Worm (Caenorhabditis elegans) whole organism, late embryonic: ENCODE data around the gene rpoa-1.

Experiments
- C38D4.7 ChIP-seq: fragments of 200-800 bp; sonication (Bioruptor generic); optimal IDR thresholded peaks from 2 replicates; lab custom pipeline; 2018; ENCODE audit warnings: mild to moderate bottlenecking, missing genetic modification characterization, moderate library complexity, missing compliant biosample characterization
- F13H6.1 ChIP-seq: sonication (generic microtip); optimal IDR thresholded peaks from 2 replicates; lab custom pipeline; 2016; ENCODE audit warnings: missing genetic modification characterization, missing compliant biosample characterization
- ama-1 ChIP-seq: fragments of 150-350 bp; optimal IDR thresholded peaks from 2 replicates; lab custom pipeline; 2014
- ceh-24 ChIP-seq: sonication (generic microtip); optimal IDR thresholded peaks from 2 replicates; lab custom pipeline; 2016; ENCODE audit warnings: mild to moderate bottlenecking, missing genetic modification characterization, missing compliant biosample characterization
- ceh-30 ChIP-seq: fragments of 150-350 bp; optimal IDR thresholded peaks from 2 replicates; lab custom pipeline; 2014; ENCODE audit warnings: missing biosample characterization, missing genetic modification characterization
- ceh-34 ChIP-seq: sonication (generic microtip); optimal IDR thresholded peaks from 2 replicates; lab custom pipeline; 2016; ENCODE audit warnings: mild to moderate bottlenecking, missing genetic modification characterization, missing compliant biosample characterization
- ceh-45 ChIP-seq: fragments of 200-800 bp; sonication (Bioruptor generic); IDR thresholded peaks from 2 replicates; pipeline ENCODE4 v1.3.6; 2022; ENCODE audit warnings: missing genetic modification reagents, missing genetic modification characterization, missing compliant biosample characterization
- ceh-48 ChIP-seq: sonication (generic microtip); optimal IDR thresholded peaks from 2 replicates; lab custom pipeline; 2016; ENCODE audit warnings: missing genetic modification characterization, inconsistent platforms, missing compliant biosample characterization
- ceh-6 ChIP-seq: fragments of 200-800 bp; sonication (Bioruptor generic); optimal IDR thresholded peaks from 2 replicates; lab custom pipeline; 2018; ENCODE audit warnings: mild to moderate bottlenecking, missing genetic modification characterization, missing compliant biosample characterization
- dmd-4 ChIP-seq: sonication (generic microtip); optimal IDR thresholded peaks from 2 replicates; lab custom pipeline; 2016; ENCODE audit warnings: borderline replicate concordance, missing genetic modification characterization, missing compliant biosample characterization
- dve-1 ChIP-seq: sonication (generic microtip); optimal IDR thresholded peaks from 2 replicates; lab custom pipeline; 2017; ENCODE audit warnings: antibody characterized with exemption, mild to moderate bottlenecking, missing genetic modification characterization, missing compliant biosample characterization
- elt-2 ChIP-seq: sonication (generic microtip); optimal IDR thresholded peaks from 2 replicates; lab custom pipeline; 2016; ENCODE audit warnings: missing genetic modification reagents, missing genetic modification characterization, missing compliant biosample characterization
- elt-4 ChIP-seq: sonication (generic microtip); optimal IDR thresholded peaks from 2 replicates; lab custom pipeline; 2016; ENCODE audit warnings: missing genetic modification characterization, missing compliant biosample characterization
- ets-4 ChIP-seq: sonication (generic microtip); optimal IDR thresholded peaks from 2 replicates; lab custom pipeline; 2016; ENCODE audit warnings: missing genetic modification characterization, missing compliant biosample characterization
- eyg-1 ChIP-seq: sonication (generic microtip); optimal IDR thresholded peaks from 2 replicates; lab custom pipeline; 2016; ENCODE audit warnings: missing genotype, missing genetic modification characterization, missing compliant biosample characterization
- fkh-10 ChIP-seq: fragments of 150-350 bp; optimal IDR thresholded peaks from 2 replicates; lab custom pipeline; 2014; ENCODE audit warnings: missing biosample characterization, missing genetic modification reagents, missing genetic modification characterization
- gmeb-2 ChIP-seq: sonication (generic microtip); optimal IDR thresholded peaks from 2 replicates; lab custom pipeline; 2016; ENCODE audit warnings: missing genetic modification characterization, inconsistent platforms, missing compliant biosample characterization
- hlh-13 ChIP-seq: fragments of 200-800 bp; sonication (Bioruptor generic); optimal IDR thresholded peaks from 2 replicates; lab custom pipeline; 2018; ENCODE audit warnings: mild to moderate bottlenecking, missing genetic modification characterization, missing compliant biosample characterization
- hlh-30 ChIP-seq: sonication (generic microtip); optimal IDR thresholded peaks from 2 replicates; lab custom pipeline; 2017; ENCODE audit warnings: antibody characterized with exemption, missing genetic modification characterization, missing compliant biosample characterization; ENCODE audit not compliant: insufficient read depth
- lin-11 ChIP-seq: fragments of 200-800 bp; sonication (Bioruptor generic); optimal IDR thresholded peaks from 2 replicates; lab custom pipeline; 2018; ENCODE audit warnings: mild to moderate bottlenecking, missing genetic modification characterization, missing compliant biosample characterization
- mec-3 ChIP-seq: sonication (generic microtip); optimal IDR thresholded peaks from 2 replicates; lab custom pipeline; 2016; ENCODE audit warnings: borderline replicate concordance, missing genetic modification characterization, missing compliant biosample characterization
- nhr-232 ChIP-seq: sonication (generic microtip); optimal IDR thresholded peaks from 2 replicates; lab custom pipeline; 2016; ENCODE audit warnings: missing genetic modification characterization, missing compliant biosample characterization
- npax-4 ChIP-seq: sonication (generic microtip); optimal IDR thresholded peaks from 2 replicates; lab custom pipeline; 2016; ENCODE audit warnings: missing genetic modification characterization, missing compliant biosample characterization
- odd-2 ChIP-seq: sonication (generic microtip); optimal IDR thresholded peaks from 2 replicates; lab custom pipeline; 2017; ENCODE audit warnings: antibody characterized with exemption, mild to moderate bottlenecking, missing genetic modification characterization, missing compliant biosample characterization
- pqm-1 ChIP-seq: sonication (generic microtip); optimal IDR thresholded peaks from 2 replicates; lab custom pipeline; 2016; ENCODE audit warnings: missing genetic modification characterization, missing compliant biosample characterization
- pros-1 ChIP-seq: fragments of 150-350 bp; optimal IDR thresholded peaks from 2 replicates; lab custom pipeline; 2014; ENCODE audit warnings: missing biosample characterization, missing genetic modification reagents, missing genetic modification characterization
- sdc-2 ChIP-seq: sonication (generic microtip); optimal IDR thresholded peaks from 2 replicates; lab custom pipeline; 2016; ENCODE audit warnings: missing genotype, missing genetic modification characterization, missing compliant biosample characterization
- sox-2 ChIP-seq: fragments of 200-800 bp; sonication (Bioruptor generic); IDR thresholded peaks from 2 replicates; pipeline ENCODE4 v1.3.6; 2022; ENCODE audit warnings: missing genetic modification reagents, missing genetic modification characterization, missing compliant biosample characterization
- ztf-16 ChIP-seq: sonication (generic microtip); optimal IDR thresholded peaks from 2 replicates; lab custom pipeline; 2017; ENCODE audit warnings: missing genetic modification characterization, missing compliant biosample characterization

rpoa-1 gene

ce11 chrII:13717393-13718367, 23.1 kb upstream of the rpoa-1 start (continued):
- TF ChIP-seq dmd-4 (tag; lab: Kevin White, UChicago), result no peak

DNA sequence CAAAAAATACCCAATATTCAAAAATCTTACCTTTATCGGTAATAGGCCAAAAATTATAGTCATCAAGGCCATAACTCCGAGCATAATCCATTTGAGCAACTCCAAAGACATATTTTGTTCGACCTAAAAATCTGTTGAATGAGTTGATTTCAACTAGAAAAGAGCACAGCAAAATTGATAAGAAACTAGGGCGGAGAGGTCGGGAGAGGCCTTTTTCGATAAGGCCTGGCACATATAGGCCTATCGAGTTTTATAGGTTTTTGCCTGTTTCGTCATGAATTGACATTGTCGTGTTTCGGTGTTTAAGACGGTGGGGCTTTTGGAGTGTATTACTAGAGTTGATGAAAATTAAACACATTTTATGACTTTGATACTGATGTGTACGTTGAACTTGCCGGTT, 21.1 kb upstream of the rpoa-1 start, which contains the start of gene zipt-2.3:
zipt-2.3 (minus strand) TSS at position 147 of the 400 bp plus-strand sequence.
- TF ChIP-seq sox-2 (GFP tag; lab: Robert Waterston, UW), result no peak
- TF ChIP-seq elt-2 (tag; lab: Kevin White, UChicago), result no peak
- TF ChIP-seq lin-11 (tag; lab: Kevin White, UChicago), result no peak
- no peak for TF ChIP-seq F13H6.1 (tag; lab: Kevin White, UChicago)
- no peak for TF ChIP-seq C38D4.7 (GFP tag; lab: Kevin White, UChicago)
- TF ChIP-seq ceh-48 (tag; lab: Kevin White, UChicago), result no peak
- no peak for TF ChIP-seq mec-3 (tag; lab: Kevin White, UChicago)

- peak; percentile 85 for TF ChIP-seq dve-1 (tag; lab: Kevin White, UChicago)
- TF ChIP-seq gmeb-2 (tag; lab: Kevin White, UChicago), result no peak
Observed at ce11 chrII:13715333-13715732, 20.7 kb upstream of the rpoa-1 start.

DNA sequence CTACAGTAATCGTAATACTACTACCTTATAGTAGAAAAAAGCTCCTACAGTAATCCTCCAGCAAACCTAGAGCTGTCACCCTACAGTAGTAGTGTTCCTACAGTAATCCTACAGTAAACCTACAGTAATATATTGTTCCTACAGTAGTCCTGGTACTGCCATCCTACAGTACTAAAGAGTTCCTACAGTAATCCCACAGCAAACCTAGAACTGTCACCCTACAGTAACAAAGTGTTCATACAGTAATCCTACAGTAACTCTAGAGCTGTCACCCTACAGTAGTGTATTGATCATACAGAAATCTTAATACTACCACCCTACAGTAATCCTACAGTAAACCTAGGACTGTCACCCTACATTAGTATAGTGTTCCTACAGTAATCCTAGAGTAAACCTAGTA, 18.6 kb upstream of the rpoa-1 start:
- TF ChIP-seq ceh-24 (tag; lab: Kevin White, UChicago) (no peak), odd-2 (tag; lab: Kevin White, UChicago) (no peak), hlh-30 (tag; lab: Kevin White, UChicago) (no peak), hlh-13 (GFP tag; lab: Kevin White, UChicago) (no peak), npax-4 (tag; lab: Kevin White, UChicago) (no peak), elt-4 (tag; lab: Kevin White, UChicago) (no peak), sdc-2 (tag; lab: Kevin White, UChicago) (no peak)

DNA sequence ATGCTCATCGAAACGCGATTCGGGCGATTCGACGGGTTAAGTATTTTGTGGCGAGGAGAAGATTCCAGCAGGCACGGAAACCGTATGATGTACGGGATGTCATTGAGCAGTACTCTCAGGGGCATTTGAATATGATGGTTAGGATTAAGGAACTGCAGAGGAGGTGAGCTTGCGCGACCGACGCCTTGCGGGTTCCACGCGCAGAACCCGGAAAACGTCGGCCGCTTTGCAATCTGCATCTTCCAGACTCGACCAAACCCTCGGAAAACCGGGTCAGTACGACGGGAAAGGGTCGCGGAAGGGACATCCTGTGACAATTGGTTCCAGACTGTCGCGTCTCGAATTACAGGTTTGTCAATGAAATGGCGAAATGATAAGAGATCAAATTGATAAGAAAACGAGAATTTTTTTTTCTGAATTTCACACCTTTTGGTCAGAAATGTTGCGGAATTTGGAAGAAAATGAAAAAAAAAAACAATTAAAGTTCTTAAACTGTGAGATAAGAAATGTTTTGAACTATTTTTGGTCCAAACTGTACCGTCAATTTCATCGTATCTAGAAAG, 17.0 kb upstream of the rpoa-1 start:
- no peak for TF ChIP-seq nhr-232 (tag; lab: Kevin White, UChicago)
- no peak for TF ChIP-seq sdc-2 (tag; lab: Kevin White, UChicago)
- TF ChIP-seq ceh-45 (GFP tag; lab: Robert Waterston, UW), result no peak
- TF ChIP-seq pqm-1, result no peak
- TF ChIP-seq hlh-30 (tag; lab: Kevin White, UChicago), result no peak
- TF ChIP-seq ztf-16, result no peak

DNA sequence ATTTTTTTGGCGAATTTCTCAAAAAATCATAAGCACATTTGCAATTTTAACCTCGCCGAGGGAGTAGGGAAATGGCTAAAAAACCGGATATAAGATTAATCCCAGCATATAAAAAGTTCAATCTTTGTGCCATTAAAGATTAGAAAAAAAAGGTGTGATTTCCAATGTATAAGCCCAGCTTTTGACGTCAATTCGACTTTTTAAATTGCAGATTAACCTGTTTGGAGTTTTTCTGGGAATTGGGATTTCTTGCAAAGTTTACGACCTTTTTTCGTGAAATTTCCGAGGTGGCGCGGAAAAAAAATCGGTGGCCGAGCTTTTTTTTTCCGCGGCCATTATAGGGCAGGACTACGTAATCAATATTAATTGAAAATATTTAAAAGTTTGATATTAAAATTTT, 3.1 kb upstream of the rpoa-1 start:
- TF ChIP-seq ama-1 (lab: Kevin White, UChicago) (no peak), pros-1 (tag; lab: Kevin White, UChicago) (no peak), elt-2 (tag; lab: Kevin White, UChicago) (no peak), ceh-34 (tag; lab: Kevin White, UChicago) (no peak), fkh-10 (GFP tag; lab: Kevin White, UChicago) (no peak), ceh-6 (no peak), ceh-30 (tag; lab: Kevin White, UChicago) (no peak), ets-4 (tag; lab: Kevin White, UChicago) (no peak), nhr-232 (tag; lab: Kevin White, UChicago) (no peak), eyg-1 (no peak)
- TF ChIP-seq, all 69 proteins: peak for 0
